Fruit fly (Drosophila melanogaster) whole organism, prepupa: ENCODE data around the gene Gpdh1.

ENCODE experiments used
- CG6854 ChIP-seq: fragments of 200-800 bp; sonication (Bioruptor generic); optimal IDR thresholded peaks from 2 replicates; lab custom pipeline; 2017; ENCODE audit warnings: missing biosample characterization, mild to moderate bottlenecking, missing genetic modification characterization
- Gug ChIP-seq: fragments of 200-800 bp; sonication (Bioruptor generic); IDR thresholded peaks from 2 replicates; pipeline ENCODE4 v1.3.6; 2022; ENCODE audit warnings: missing biosample characterization, missing genetic modification characterization
- achi ChIP-seq: fragments of 200-800 bp; sonication (Bioruptor generic); optimal IDR thresholded peaks from 3 replicates; lab custom pipeline; 2016; ENCODE audit warnings: missing biosample characterization, missing genetic modification characterization

dm6 chr2L:5972588-5973236 lies 29.3 kb downstream of the Gpdh1 start:
- TF ChIP-seq achi (no peak), Gug (GFP tag; lab: Robert Waterston, UW) (no peak), CG6854 (GFP tag; lab: Kevin White, UChicago) (no peak)
